Worm (Caenorhabditis elegans) whole organism, young adult: ENCODE data around the gene srh-148.

ENCODE experiments used
- madf-6 ChIP-seq: fragments of 200-800 bp; sonication (Bioruptor generic); IDR thresholded peaks from 2 replicates; pipeline ENCODE4 v1.3.6; 2022; ENCODE audit warnings: missing genetic modification reagents, missing genetic modification characterization, missing compliant biosample characterization
- nhr-120 ChIP-seq: fragments of 200-800 bp; sonication (Bioruptor generic); IDR thresholded peaks from 2 replicates; pipeline ENCODE4 v1.3.6; 2022; ENCODE audit warnings: missing genetic modification characterization, missing compliant biosample characterization
- unc-130 ChIP-seq: sonication (generic microtip); optimal IDR thresholded peaks from 2 replicates; lab custom pipeline; 2016; ENCODE audit warnings: missing genetic modification reagents, missing genetic modification characterization, missing compliant biosample characterization

ce11 chrV:15821398-15821797, 36.8 kb downstream of the srh-148 start, which contains the start of gene srbc-49:
- TF ChIP-seq madf-6 (no peak), nhr-120 (GFP tag; lab: Robert Waterston, UW) (no peak), unc-130 (no peak)
